Fruit fly (Drosophila melanogaster): ENCODE results near the gene alpha-Man-Ia.

- TF ChIP-seq CG12768 (GFP tag; optimal IDR thresholded peaks at IDR 0.05): no peak
- TF ChIP-seq cic (GFP tag; optimal IDR thresholded peaks at IDR 0.05): no peak
- no peak for TF ChIP-seq CG7045 (GFP tag; optimal IDR thresholded peaks at IDR 0.05)
- no peak for TF ChIP-seq Clk (GFP tag; optimal IDR thresholded peaks at IDR 0.05)
- no peak for TF ChIP-seq Crg-1 (GFP tag; optimal IDR thresholded peaks at IDR 0.05)
- TF ChIP-seq Hr96 (GFP tag; optimal IDR thresholded peaks at IDR 0.05): no peak
- no peak for TF ChIP-seq CG7101 (tag; optimal IDR thresholded peaks at IDR 0.05)
- TF ChIP-seq pad (GFP tag; optimal IDR thresholded peaks at IDR 0.05): no peak
- TF ChIP-seq ovo (GFP tag; optimal IDR thresholded peaks at IDR 0.05): no peak
- TF ChIP-seq CG14711 (tag; optimal IDR thresholded peaks at IDR 0.05): no peak
These were observed 66.2 kb downstream of the alpha-Man-Ia start for dm6 chrX:10259524-10259923.
